Fruit fly (Drosophila melanogaster): Measurements from ENCODE around the gene Kcmf1.

DNA sequence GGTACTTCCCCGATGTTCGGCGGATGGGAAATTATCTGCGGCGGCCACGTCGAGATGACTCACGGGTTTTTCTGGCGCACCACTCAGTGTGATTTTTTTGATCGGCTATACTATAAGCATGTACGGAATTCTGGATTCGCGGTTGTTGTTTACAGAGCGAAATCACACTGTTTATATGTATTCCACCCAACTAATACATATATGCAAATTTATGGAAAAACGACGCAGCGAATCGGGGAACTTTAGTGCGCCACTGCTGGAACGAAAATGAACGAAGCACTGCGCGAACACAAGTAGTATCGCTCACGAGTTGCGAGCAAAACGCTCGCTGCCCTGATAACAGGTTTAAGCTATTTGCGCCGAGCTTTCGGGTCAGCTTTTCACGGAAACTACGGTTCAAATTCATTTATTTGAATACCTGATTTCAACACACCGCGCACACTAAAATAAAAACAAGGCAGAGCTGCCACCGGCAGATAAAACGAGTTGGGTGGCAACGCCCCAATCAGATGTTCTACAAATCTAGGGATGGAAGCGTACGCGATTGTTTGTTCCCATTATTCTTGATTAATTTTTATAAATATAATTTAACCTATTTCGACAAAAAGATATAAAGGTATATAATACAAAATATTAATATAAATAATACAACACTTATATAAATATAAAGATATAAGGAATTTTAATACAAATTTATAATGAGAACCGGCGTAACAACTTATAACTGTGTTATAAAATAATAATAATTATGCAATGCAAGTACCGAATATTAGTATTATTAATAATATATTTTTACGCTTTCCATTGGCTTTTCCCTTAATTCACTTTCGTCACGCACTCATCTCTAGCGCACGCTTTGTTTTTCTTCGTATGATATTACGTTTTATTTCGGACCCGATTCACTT is 33.1 kb upstream of the Kcmf1 start, which contains the start of gene Rel:
- TF ChIP-seq CG8478 (optimal IDR thresholded peaks at IDR 0.05) (no peak), CTCF (optimal IDR thresholded peaks at IDR 0.05) (no peak)

All from S2 (cell line).